In the genomic region with DNA sequence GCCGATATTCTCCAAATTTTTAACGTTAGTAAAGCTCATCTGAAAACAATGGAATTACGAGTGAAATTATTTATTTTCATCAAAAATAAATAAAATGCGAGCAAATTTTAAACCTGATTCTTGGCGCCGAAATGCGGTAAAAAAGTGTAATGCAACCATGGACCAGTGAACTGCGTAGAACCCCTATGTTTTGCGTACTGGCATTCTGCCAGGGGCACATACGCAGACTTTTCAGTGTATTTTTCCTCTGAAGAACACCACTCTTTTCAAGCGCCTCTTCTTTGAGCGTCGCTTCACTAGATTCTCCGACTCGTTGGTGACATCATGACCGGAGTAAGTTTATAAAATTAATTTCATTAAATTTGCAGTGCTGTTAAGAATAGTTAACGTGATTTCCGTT, we compare ENCODE assay signal across 3 worm cellular contexts.
TF ChIP-seq lines count a peak whose summit lies in the region.

A gene (minus strand): TSS at position 39 of the 400 bp plus-strand sequence.
A gene (plus strand): TSS at position 219 of the 400 bp plus-strand sequence.

TF ChIP-seq in whole organism, L1 larva, 84 proteins besides CTCF, POLR2A, EP300 and RAD21 (continued from another document and continues in another):
- TF ChIP-seq ceh-82 (tag; optimal IDR thresholded peaks at IDR 0.05; lab: Kevin White, UChicago) (peak; percentile 88 to 98 (median 94)), nhr-12 (tag; optimal IDR thresholded peaks at IDR 0.05; lab: Kevin White, UChicago) (no peak), fkh-8 (tag; optimal IDR thresholded peaks at IDR 0.05; lab: Kevin White, UChicago) (peak; percentile 97), dpl-1 (GFP tag; optimal IDR thresholded peaks at IDR 0.05; lab: Kevin White, UChicago) (peak; percentile 95 to 96 (median 95)), hlh-4 (tag; optimal IDR thresholded peaks at IDR 0.05; lab: Kevin White, UChicago) (no peak), nhr-85 (tag; lab: Kevin White, UChicago) (peak; percentile 98), C04F5.9 (tag; optimal IDR thresholded peaks at IDR 0.05; lab: Kevin White, UChicago) (peak; percentile 53), snu-23 (GFP tag; optimal IDR thresholded peaks at IDR 0.05; lab: Kevin White, UChicago) (peak; percentile 98), ceh-63 (GFP tag; optimal IDR thresholded peaks at IDR 0.05; lab: Kevin White, UChicago) (no peak), nhr-47 (tag; optimal IDR thresholded peaks at IDR 0.05; lab: Kevin White, UChicago) (peak; percentile 96), grh-1 (GFP tag; IDR thresholded peaks at IDR 0.05; lab: Robert Waterston, UW) (peak; percentile 93), ceh-90 (tag; optimal IDR thresholded peaks at IDR 0.05; lab: Kevin White, UChicago) (no peak), sup-37 (GFP tag; optimal IDR thresholded peaks at IDR 0.05; lab: Kevin White, UChicago) (peak; percentile 71), lin-39 (tag; optimal IDR thresholded peaks at IDR 0.05; lab: Kevin White, UChicago) (peak; percentile 82), mep-1 (tag; optimal IDR thresholded peaks at IDR 0.05; lab: Kevin White, UChicago) (peak; percentile 98), lir-3 (tag; optimal IDR thresholded peaks at IDR 0.05; lab: Kevin White, UChicago; ENCODE audit: poor library complexity) (peak; percentile 81), pag-3 (tag; optimal IDR thresholded peaks at IDR 0.05; lab: Kevin White, UChicago; ENCODE audit: borderline replicate concordance, insufficient read depth) (no peak), Y116A8C.19 (tag; optimal IDR thresholded peaks at IDR 0.05; lab: Kevin White, UChicago; ENCODE audit: borderline replicate concordance) (no peak), blmp-1 (tag; optimal IDR thresholded peaks at IDR 0.05; lab: Kevin White, UChicago) (peak; percentile 92), ets-5 (GFP tag; IDR thresholded peaks at IDR 0.05; lab: Robert Waterston, UW) (no peak), sptf-1 (tag; optimal IDR thresholded peaks at IDR 0.05; lab: Kevin White, UChicago) (no peak), ceh-8 (GFP tag; optimal IDR thresholded peaks at IDR 0.05; lab: Kevin White, UChicago) (peak; percentile 72), lin-13 (GFP tag; optimal IDR thresholded peaks at IDR 0.05; lab: Kevin White, UChicago) (peak; percentile 95), nhr-71 (tag; optimal IDR thresholded peaks at IDR 0.05; lab: Kevin White, UChicago) (peak; percentile 98), nhr-76 (tag; optimal IDR thresholded peaks at IDR 0.05; lab: Kevin White, UChicago) (peak; percentile 15), nhr-28 (tag; optimal IDR thresholded peaks at IDR 0.05; lab: Kevin White, UChicago) (no peak), sox-4 (tag; optimal IDR thresholded peaks at IDR 0.05; lab: Kevin White, UChicago) (peak; percentile 86), alr-1 (tag; optimal IDR thresholded peaks at IDR 0.05; lab: Kevin White, UChicago; ENCODE audit: borderline replicate concordance) (no peak), unc-86 (tag; optimal IDR thresholded peaks at IDR 0.05; lab: Kevin White, UChicago) (peak; percentile 91), zag-1 (tag; optimal IDR thresholded peaks at IDR 0.05; lab: Kevin White, UChicago) (peak; percentile 46), nhr-19 (GFP tag; conservative IDR thresholded peaks at IDR 0.05; lab: Robert Waterston, UW) (peak; percentile 99), nhr-11 (tag; optimal IDR thresholded peaks at IDR 0.05; lab: Kevin White, UChicago) (peak; percentile 69), hpl-2 (GFP tag; optimal IDR thresholded peaks at IDR 0.05; lab: Kevin White, UChicago) (peak; percentile 89), pax-3 (tag; optimal IDR thresholded peaks at IDR 0.05; lab: Kevin White, UChicago) (peak; percentile 91), unc-30 (tag; optimal IDR thresholded peaks at IDR 0.05; lab: Kevin White, UChicago) (no peak), aha-1 (tag; optimal IDR thresholded peaks at IDR 0.05; lab: Kevin White, UChicago) (peak; percentile 47), nhr-77 (tag; optimal IDR thresholded peaks at IDR 0.05; lab: Kevin White, UChicago) (peak; percentile 96), nhr-90 (tag; optimal IDR thresholded peaks at IDR 0.05; lab: Kevin White, UChicago; ENCODE audit: poor library complexity) (peak; percentile 96), ceh-88 (GFP tag; IDR thresholded peaks at IDR 0.05; lab: Robert Waterston, UW) (peak; percentile 85), dsc-1 (tag; optimal IDR thresholded peaks at IDR 0.05; lab: Kevin White, UChicago) (peak; percentile 95), egl-13 (tag; optimal IDR thresholded peaks at IDR 0.05; lab: Kevin White, UChicago) (peak; percentile 95)

TF ChIP-seq in whole organism, L3 larva, 47 proteins besides CTCF, POLR2A, EP300 and RAD21 (continued from another document):
- TF ChIP-seq ZK546.5 (tag; optimal IDR thresholded peaks at IDR 0.05; lab: Kevin White, UChicago) (no peak), nhr-23 (tag; optimal IDR thresholded peaks at IDR 0.05; lab: Kevin White, UChicago) (peak; percentile 99), R02D3.7 (tag; optimal IDR thresholded peaks at IDR 0.05; lab: Kevin White, UChicago) (peak; percentile 82), snpc-4 (tag; optimal IDR thresholded peaks at IDR 0.05; lab: Kevin White, UChicago) (peak; percentile 93), nhr-237 (tag; optimal IDR thresholded peaks at IDR 0.05; lab: Kevin White, UChicago) (no peak), pha-4 (tag; optimal IDR thresholded peaks at IDR 0.05; lab: Kevin White, UChicago) (peak; percentile 99), ceh-28 (tag; optimal IDR thresholded peaks at IDR 0.05; lab: Kevin White, UChicago) (peak; percentile 82), elt-1 (tag; optimal IDR thresholded peaks at IDR 0.05; lab: Kevin White, UChicago) (peak; percentile 70), unc-39 (tag; optimal IDR thresholded peaks at IDR 0.05; lab: Kevin White, UChicago) (no peak), lin-15B (tag; optimal IDR thresholded peaks at IDR 0.05; lab: Kevin White, UChicago) (peak; percentile 98), ztf-4 (tag; optimal IDR thresholded peaks at IDR 0.05; lab: Kevin White, UChicago) (peak; percentile 71), fos-1 (tag; optimal IDR thresholded peaks at IDR 0.05; lab: Kevin White, UChicago) (peak; percentile 72), unc-62 (GFP tag; optimal IDR thresholded peaks at IDR 0.05; lab: Kevin White, UChicago) (peak; percentile 77), eor-1 (tag; optimal IDR thresholded peaks at IDR 0.05; lab: Kevin White, UChicago) (no peak), egl-27 (tag; optimal IDR thresholded peaks at IDR 0.05; lab: Kevin White, UChicago) (peak; percentile 92), skn-1 (tag; optimal IDR thresholded peaks at IDR 0.05; lab: Kevin White, UChicago) (peak; percentile 88), mml-1 (tag; optimal IDR thresholded peaks at IDR 0.05; lab: Kevin White, UChicago) (no peak), nhr-77 (tag; optimal IDR thresholded peaks at IDR 0.05; lab: Kevin White, UChicago) (peak; percentile 68), nhr-12 (tag; optimal IDR thresholded peaks at IDR 0.05; lab: Kevin White, UChicago) (no peak), mdl-1 (tag; optimal IDR thresholded peaks at IDR 0.05; lab: Kevin White, UChicago) (peak; percentile 3), ceh-9 (tag; optimal IDR thresholded peaks at IDR 0.05; lab: Kevin White, UChicago) (no peak), fkh-2 (tag; optimal IDR thresholded peaks at IDR 0.05; lab: Kevin White, UChicago) (no peak), pqm-1 (tag; optimal IDR thresholded peaks at IDR 0.05; lab: Kevin White, UChicago) (peak; percentile 94), nhr-76 (tag; optimal IDR thresholded peaks at IDR 0.05; lab: Kevin White, UChicago) (peak; percentile 26), daf-12 (tag; optimal IDR thresholded peaks at IDR 0.05; lab: Kevin White, UChicago) (no peak), nhr-67 (tag; optimal IDR thresholded peaks at IDR 0.05; lab: Kevin White, UChicago) (peak; percentile 39), egl-5 (tag; optimal IDR thresholded peaks at IDR 0.05; lab: Kevin White, UChicago) (peak; percentile 97), nhr-28 (tag; optimal IDR thresholded peaks at IDR 0.05; lab: Kevin White, UChicago) (no peak), nhr-25 (tag; optimal IDR thresholded peaks at IDR 0.05; lab: Kevin White, UChicago) (peak; percentile 99), ztf-11 (tag; optimal IDR thresholded peaks at IDR 0.05; lab: Kevin White, UChicago) (no peak)

TF ChIP-seq in whole organism, young adult, 124 proteins besides CTCF, POLR2A, EP300 and RAD21 (continued from another document and continues in another):
- TF ChIP-seq madf-10 (tag; optimal IDR thresholded peaks at IDR 0.05; lab: Kevin White, UChicago) (peak; percentile 69), lsl-1 (GFP tag; optimal IDR thresholded peaks at IDR 0.05; lab: Kevin White, UChicago) (peak; percentile 75), nhr-27 (tag; optimal IDR thresholded peaks at IDR 0.05; lab: Kevin White, UChicago) (no peak), B0261.1 (tag; optimal IDR thresholded peaks at IDR 0.05; lab: Kevin White, UChicago) (no peak), dox-1 (GFP tag; IDR thresholded peaks at IDR 0.05; lab: Robert Waterston, UW) (peak; percentile 97), Y53F4B.3 (GFP tag; IDR thresholded peaks at IDR 0.05; lab: Robert Waterston, UW) (no peak), pbrm-1 (GFP tag; IDR thresholded peaks at IDR 0.05; lab: Robert Waterston, UW) (peak; percentile 91), F37B4.10 (GFP tag; IDR thresholded peaks at IDR 0.05; lab: Robert Waterston, UW) (no peak), zfh-2 (GFP tag; conservative IDR thresholded peaks at IDR 0.05; lab: Robert Waterston, UW) (no peak), dpl-1 (GFP tag; optimal IDR thresholded peaks at IDR 0.05; lab: Kevin White, UChicago) (peak; percentile 89), sea-2 (GFP tag; IDR thresholded peaks at IDR 0.05; lab: Robert Waterston, UW) (no peak), B0035.1 (tag; optimal IDR thresholded peaks at IDR 0.05; lab: Kevin White, UChicago) (no peak), ceh-100 (GFP tag; IDR thresholded peaks at IDR 0.05; lab: Robert Waterston, UW) (peak; percentile 77), mes-4 (tag; optimal IDR thresholded peaks at IDR 0.05; lab: Kevin White, UChicago) (no peak), die-1 (tag; optimal IDR thresholded peaks at IDR 0.05; lab: Kevin White, UChicago) (no peak), ceh-27 (GFP tag; optimal IDR thresholded peaks at IDR 0.05; lab: Kevin White, UChicago) (peak; percentile 93), nfyb-1 (GFP tag; IDR thresholded peaks at IDR 0.05; lab: Robert Waterston, UW) (peak; percentile 94), Y95B8A.8 (GFP tag; IDR thresholded peaks at IDR 0.05; lab: Robert Waterston, UW) (peak; percentile 83; the same call in 1 of the 2 replicates), F22D6.2 (tag; optimal IDR thresholded peaks at IDR 0.05; lab: Kevin White, UChicago) (peak; percentile 70), let-607 (tag; optimal IDR thresholded peaks at IDR 0.05; lab: Kevin White, UChicago) (peak; percentile 91 to 94), mel-28 (tag; optimal IDR thresholded peaks at IDR 0.05; lab: Kevin White, UChicago; ENCODE audit: borderline replicate concordance) (no peak), D2030.7 (GFP tag; IDR thresholded peaks at IDR 0.05; lab: Robert Waterston, UW) (peak; percentile 82), Y67H2A.10 (GFP tag; conservative IDR thresholded peaks at IDR 0.05; lab: Robert Waterston, UW) (0 out of 2 replicates have a peak, but pooled peaks have one; percentile 32), gei-17 (GFP tag; optimal IDR thresholded peaks at IDR 0.05; lab: Kevin White, UChicago) (peak; percentile 66), pha-4 (tag; optimal IDR thresholded peaks at IDR 0.05; lab: Kevin White, UChicago) (peak; percentile 87), F57A8.1 (GFP tag; optimal IDR thresholded peaks at IDR 0.05; lab: Kevin White, UChicago) (no peak), bed-1 (GFP tag; IDR thresholded peaks at IDR 0.05; lab: Robert Waterston, UW) (no peak), ztf-6 (GFP tag; IDR thresholded peaks at IDR 0.05; lab: Robert Waterston, UW) (peak; percentile 71; the same call in 1 of the 2 replicates), efl-1 (GFP tag; optimal IDR thresholded peaks at IDR 0.05; lab: Kevin White, UChicago) (peak; percentile 90), hlh-26 (GFP tag; conservative IDR thresholded peaks at IDR 0.05; lab: Robert Waterston, UW) (no peak), K12H6.12 (tag; optimal IDR thresholded peaks at IDR 0.05; lab: Kevin White, UChicago) (peak; percentile 85), ceh-79 (tag; optimal IDR thresholded peaks at IDR 0.05; lab: Kevin White, UChicago) (no peak), ztf-28 (GFP tag; IDR thresholded peaks at IDR 0.05; lab: Robert Waterston, UW) (no peak), aptf-3 (GFP tag; IDR thresholded peaks at IDR 0.05; lab: Robert Waterston, UW) (no peak), mcd-1 (GFP tag; IDR thresholded peaks at IDR 0.05; lab: Robert Waterston, UW) (peak; percentile 98), chd-7 (tag; optimal IDR thresholded peaks at IDR 0.05; lab: Kevin White, UChicago) (peak; percentile 85), madf-3 (GFP tag; IDR thresholded peaks at IDR 0.05; lab: Robert Waterston, UW) (peak; percentile 90), C06A6.2 (GFP tag; conservative IDR thresholded peaks at IDR 0.05; lab: Robert Waterston, UW) (peak; percentile 86), fkh-3 (tag; optimal IDR thresholded peaks at IDR 0.05; lab: Kevin White, UChicago) (no peak), egl-18 (GFP tag; IDR thresholded peaks at IDR 0.05; lab: Robert Waterston, UW) (0 out of 2 replicates have a peak, but pooled peaks have one; percentile 52), nfya-2 (GFP tag; IDR thresholded peaks at IDR 0.05; lab: Robert Waterston, UW) (no peak), egrh-3 (GFP tag; IDR thresholded peaks at IDR 0.05; lab: Robert Waterston, UW) (no peak), lsy-27 (tag; optimal IDR thresholded peaks at IDR 0.05; lab: Kevin White, UChicago; ENCODE audit: borderline replicate concordance, insufficient read depth) (no peak), let-526 (GFP tag; IDR thresholded peaks at IDR 0.05; lab: Robert Waterston, UW) (peak; percentile 87), athp-1 (tag; optimal IDR thresholded peaks at IDR 0.05; lab: Kevin White, UChicago) (peak; percentile 79), madf-8 (GFP tag; conservative IDR thresholded peaks at IDR 0.05; lab: Robert Waterston, UW) (peak; percentile 64), hlh-12 (tag; optimal IDR thresholded peaks at IDR 0.05; lab: Kevin White, UChicago) (no peak), B0336.3 (GFP tag; IDR thresholded peaks at IDR 0.05; lab: Robert Waterston, UW) (peak; percentile 75), F55B11.4 (tag; optimal IDR thresholded peaks at IDR 0.05; lab: Kevin White, UChicago; ENCODE audit: borderline replicate concordance, insufficient read depth) (no peak), Y56A3A.18 (GFP tag; IDR thresholded peaks at IDR 0.05; lab: Robert Waterston, UW) (0 out of 2 replicates have a peak, but pooled peaks have one; percentile 21), snpc-3.4 (tag; optimal IDR thresholded peaks at IDR 0.05; lab: Kevin White, UChicago) (peak; percentile 93), hsf-1 (GFP tag; IDR thresholded peaks at IDR 0.05; lab: Robert Waterston, UW) (peak; percentile 76), aptf-2 (GFP tag; conservative IDR thresholded peaks at IDR 0.05; lab: Robert Waterston, UW) (0 out of 2 replicates have a peak, but pooled peaks have one; percentile 7), F52B5.7 (tag; optimal IDR thresholded peaks at IDR 0.05; lab: Kevin White, UChicago) (no peak), unc-62 (GFP tag; optimal IDR thresholded peaks at IDR 0.05; lab: Kevin White, UChicago) (peak; percentile 40), snpc-4 (GFP tag; optimal IDR thresholded peaks at IDR 0.05; lab: Kevin White, UChicago) (peak; percentile 71), snpc-4 (tag; optimal IDR thresholded peaks at IDR 0.05; lab: Kevin White, UChicago) (peak; percentile 65 to 84 (median 80)), lin-54 (GFP tag; optimal IDR thresholded peaks at IDR 0.05; lab: Kevin White, UChicago) (peak; percentile 95), attf-3 (GFP tag; conservative IDR thresholded peaks at IDR 0.05; lab: Robert Waterston, UW) (peak; percentile 75), bed-2 (GFP tag; IDR thresholded peaks at IDR 0.05; lab: Robert Waterston, UW) (no peak), F33H1.4 (GFP tag; IDR thresholded peaks at IDR 0.05; lab: Robert Waterston, UW) (peak; percentile 74), tbp1 (GFP tag; optimal IDR thresholded peaks at IDR 0.05; lab: Kevin White, UChicago) (peak; percentile 74), nhr-179 (tag; optimal IDR thresholded peaks at IDR 0.05; lab: Kevin White, UChicago) (no peak), tbx-9 (tag; optimal IDR thresholded peaks at IDR 0.05; lab: Kevin White, UChicago; ENCODE audit: borderline replicate concordance) (no peak)
